Worm (Caenorhabditis elegans): ENCODE results near the gene W06H8.2.

W06H8.2 gene

ce11 chrV:6211509-6211908, 5.0 kb downstream of the W06H8.2 start:
- TF ChIP-seq bed-3 (GFP tag; optimal IDR thresholded peaks at IDR 0.05) (no peak), unc-39 (tag; optimal IDR thresholded peaks at IDR 0.05) (no peak), ceh-83 (GFP tag; optimal IDR thresholded peaks at IDR 0.05) (no peak), nhr-76 (tag; optimal IDR thresholded peaks at IDR 0.05) (no peak), tbx-8 (GFP tag; optimal IDR thresholded peaks at IDR 0.05) (no peak)

- TF ChIP-seq blmp-1 (tag; optimal IDR thresholded peaks at IDR 0.05) (no peak), nhr-2 (tag; optimal IDR thresholded peaks at IDR 0.05) (no peak), ces-1 (GFP tag; optimal IDR thresholded peaks at IDR 0.05) (no peak)
Measured at ce11 chrV:6212566-6212965, 6.0 kb downstream of the W06H8.2 start.

ce11 chrV:6213216-6213735, 6.7 kb downstream of the W06H8.2 start:
- TF ChIP-seq lin-13 (tag; optimal IDR thresholded peaks at IDR 0.05): no peak
- TF ChIP-seq elt-1 (tag; optimal IDR thresholded peaks at IDR 0.05; ENCODE audit: borderline replicate concordance, insufficient read depth): no peak
- no peak for TF ChIP-seq ces-1 (GFP tag; optimal IDR thresholded peaks at IDR 0.05)
- no peak for TF ChIP-seq unc-62 (GFP tag; optimal IDR thresholded peaks at IDR 0.05)
- no peak for TF ChIP-seq zip-8 (tag; optimal IDR thresholded peaks at IDR 0.05)
- TF ChIP-seq tbx-8 (GFP tag; optimal IDR thresholded peaks at IDR 0.05): no peak
- TF ChIP-seq ceh-43 (GFP tag; optimal IDR thresholded peaks at IDR 0.05): no peak
- no peak for TF ChIP-seq snpc-4 (tag; optimal IDR thresholded peaks at IDR 0.05)
- TF ChIP-seq bed-3 (GFP tag; optimal IDR thresholded peaks at IDR 0.05): no peak
- no peak for TF ChIP-seq ham-2 (GFP tag; optimal IDR thresholded peaks at IDR 0.05)
- TF ChIP-seq lin-32 (GFP tag; optimal IDR thresholded peaks at IDR 0.05): no peak
- TF ChIP-seq ceh-83 (GFP tag; optimal IDR thresholded peaks at IDR 0.05): no peak
- no peak for TF ChIP-seq sem-2 (GFP tag; optimal IDR thresholded peaks at IDR 0.05)
- TF ChIP-seq hlh-1 (tag; optimal IDR thresholded peaks at IDR 0.05): no peak
- TF ChIP-seq ceh-39 (tag; optimal IDR thresholded peaks at IDR 0.05): no peak

ce11 chrV:6213845-6214244, 7.3 kb downstream of the W06H8.2 start:
- no peak for TF ChIP-seq ceh-39 (tag; optimal IDR thresholded peaks at IDR 0.05)
- TF ChIP-seq ces-1 (GFP tag; optimal IDR thresholded peaks at IDR 0.05): peak; percentile 34

ce11 chrV:6214465-6214864, 7.9 kb downstream of the W06H8.2 start:
- TF ChIP-seq nhr-237 (tag; optimal IDR thresholded peaks at IDR 0.05): no peak

ce11 chrV:6217142-6217541, 10.6 kb downstream of the W06H8.2 start:
- TF ChIP-seq bed-3 (GFP tag; optimal IDR thresholded peaks at IDR 0.05) (no peak), elt-3 (tag; optimal IDR thresholded peaks at IDR 0.05) (no peak), M03D4.4 (tag; optimal IDR thresholded peaks at IDR 0.05) (no peak), sptf-1 (tag; optimal IDR thresholded peaks at IDR 0.05) (no peak), blmp-1 (tag; optimal IDR thresholded peaks at IDR 0.05) (no peak), ceh-43 (GFP tag; optimal IDR thresholded peaks at IDR 0.05) (no peak), mls-2 (tag; optimal IDR thresholded peaks at IDR 0.05) (no peak), ham-2 (GFP tag; optimal IDR thresholded peaks at IDR 0.05) (no peak), flh-1 (GFP tag; optimal IDR thresholded peaks at IDR 0.05) (no peak), tbx-8 (GFP tag; optimal IDR thresholded peaks at IDR 0.05) (no peak), lsy-2 (tag; optimal IDR thresholded peaks at IDR 0.05) (no peak)

- TF ChIP-seq tbx-8 (GFP tag; optimal IDR thresholded peaks at IDR 0.05) (no peak), sem-2 (GFP tag; optimal IDR thresholded peaks at IDR 0.05) (no peak), mls-2 (tag; optimal IDR thresholded peaks at IDR 0.05) (no peak), unc-62 (GFP tag; optimal IDR thresholded peaks at IDR 0.05) (no peak), mab-5 (tag; optimal IDR thresholded peaks at IDR 0.05) (no peak), blmp-1 (tag; optimal IDR thresholded peaks at IDR 0.05) (no peak), snpc-4 (tag; optimal IDR thresholded peaks at IDR 0.05) (no peak), drap-1 (GFP tag; optimal IDR thresholded peaks at IDR 0.05) (no peak), elt-3 (tag; optimal IDR thresholded peaks at IDR 0.05) (no peak), nhr-76 (tag; optimal IDR thresholded peaks at IDR 0.05) (no peak), ham-2 (GFP tag; optimal IDR thresholded peaks at IDR 0.05) (no peak), nhr-28 (tag; optimal IDR thresholded peaks at IDR 0.05) (no peak), lin-13 (tag; optimal IDR thresholded peaks at IDR 0.05) (no peak), nhr-2 (tag; optimal IDR thresholded peaks at IDR 0.05) (no peak), ceh-39 (tag; optimal IDR thresholded peaks at IDR 0.05) (no peak), hlh-1 (tag; optimal IDR thresholded peaks at IDR 0.05) (no peak), zip-8 (tag; optimal IDR thresholded peaks at IDR 0.05) (no peak), ces-1 (GFP tag; optimal IDR thresholded peaks at IDR 0.05) (no peak), lin-32 (GFP tag; optimal IDR thresholded peaks at IDR 0.05) (no peak), ztf-11 (tag; optimal IDR thresholded peaks at IDR 0.05) (no peak)
Measured at ce11 chrV:6217834-6218233, 11.3 kb downstream of the W06H8.2 start, which contains the start of gene str-206. TSS of gene str-206 (plus strand) at chrV:6218134.
